Fruit fly (Drosophila melanogaster) whole organism, prepupa: ENCODE data around the gene CG14657.

ENCODE experiments used
- CG10669 ChIP-seq: fragments of 200-800 bp; sonication (Bioruptor generic); optimal IDR thresholded peaks from 3 replicates; lab custom pipeline; 2018; ENCODE audit warnings: missing biosample characterization, mild to moderate bottlenecking, missing genetic modification characterization, moderate library complexity
- CG11294 ChIP-seq: fragments of 200-800 bp; sonication (Bioruptor generic); IDR thresholded peaks from 2 replicates; pipeline ENCODE4 v1.3.6; 2022; ENCODE audit warnings: missing biosample characterization, missing genetic modification characterization
- CG11762 ChIP-seq: fragments of 200-800 bp; sonication (Bioruptor generic); optimal IDR thresholded peaks from 3 replicates; lab custom pipeline; 2016; ENCODE audit warnings: missing biosample characterization, missing genetic modification characterization; ENCODE audit not compliant: insufficient read depth
- CG11902 ChIP-seq: fragments of 200-800 bp; sonication (Bioruptor generic); optimal IDR thresholded peaks from 3 replicates; lab custom pipeline; 2016; ENCODE audit warnings: missing biosample characterization, missing genetic modification characterization
- CG15336 ChIP-seq: fragments of 200-800 bp; sonication (Bioruptor generic); IDR thresholded peaks from 2 replicates; pipeline ENCODE4 v1.3.6; 2022; ENCODE audit warnings: missing biosample characterization, missing genetic modification characterization
- CG1621 ChIP-seq: fragments of 200-800 bp; sonication (Bioruptor generic); optimal IDR thresholded peaks from 3 replicates; lab custom pipeline; 2018; ENCODE audit warnings: missing biosample characterization, mild to moderate bottlenecking, missing genetic modification characterization
- CG16779 ChIP-seq: fragments of 200-800 bp; sonication (Bioruptor generic); optimal IDR thresholded peaks from 3 replicates; lab custom pipeline; 2017; ENCODE audit warnings: missing biosample characterization, mild to moderate bottlenecking, missing genetic modification characterization
- CG3032 ChIP-seq: fragments of 200-800 bp; optimal IDR thresholded peaks from 2 replicates; lab custom pipeline; 2019; ENCODE audit warnings: missing biosample characterization, mild to moderate bottlenecking, missing genetic modification characterization, moderate library complexity
- CG31627 ChIP-seq: fragments of 200-800 bp; sonication (Bioruptor generic); optimal IDR thresholded peaks from 3 replicates; lab custom pipeline; 2016; ENCODE audit warnings: missing biosample characterization, missing genetic modification characterization
- CG32006 ChIP-seq: fragments of 200-800 bp; sonication (Bioruptor generic); optimal IDR thresholded peaks from 3 replicates; lab custom pipeline; 2017; ENCODE audit warnings: missing biosample characterization, mild to moderate bottlenecking, missing genetic modification characterization
- CG34406 ChIP-seq: fragments of 200-800 bp; sonication (Bioruptor generic); optimal IDR thresholded peaks from 3 replicates; lab custom pipeline; 2016; ENCODE audit warnings: missing biosample characterization, missing genetic modification characterization
- CG3919 ChIP-seq: fragments of 200-800 bp; sonication (Bioruptor generic); optimal IDR thresholded peaks from 3 replicates; lab custom pipeline; 2016; ENCODE audit warnings: missing biosample characterization, missing genetic modification characterization
- CG4318 ChIP-seq: fragments of 200-800 bp; sonication (Bioruptor generic); optimal IDR thresholded peaks from 3 replicates; lab custom pipeline; 2017; ENCODE audit warnings: missing biosample characterization, mild to moderate bottlenecking, missing genetic modification characterization
- CG6163 ChIP-seq: fragments of 200-800 bp; sonication (Bioruptor generic); IDR thresholded peaks from 3 replicates; pipeline ENCODE4 v1.3.6; 2022; ENCODE audit warnings: missing biosample characterization, missing genetic modification characterization
- CG6792 ChIP-seq: fragments of 200-800 bp; sonication (Bioruptor generic); optimal IDR thresholded peaks from 3 replicates; lab custom pipeline; 2016; ENCODE audit warnings: missing biosample characterization, missing genetic modification characterization
- CG6808 ChIP-seq: fragments of 200-800 bp; sonication (Bioruptor generic); optimal IDR thresholded peaks from 3 replicates; lab custom pipeline; 2017; ENCODE audit warnings: missing biosample characterization, missing genetic modification characterization, mild to moderate bottlenecking, moderate library complexity, missing genetic modification reagents
- CG8119 ChIP-seq: fragments of 200-800 bp; sonication (Bioruptor generic); IDR thresholded peaks from 3 replicates; pipeline ENCODE4 v1.3.6; 2022; ENCODE audit warnings: missing biosample characterization, missing genetic modification characterization
- Eip93F ChIP-seq: fragments of 200-800 bp; sonication (Bioruptor generic); optimal IDR thresholded peaks from 2 replicates; lab custom pipeline; 2016; ENCODE audit warnings: missing biosample characterization, mild to moderate bottlenecking, missing genetic modification characterization
- Gug ChIP-seq: fragments of 200-800 bp; sonication (Bioruptor generic); IDR thresholded peaks from 2 replicates; pipeline ENCODE4 v1.3.6; 2022; ENCODE audit warnings: missing biosample characterization, missing genetic modification characterization
- Hr38 ChIP-seq: sonication (Bioruptor generic); optimal IDR thresholded peaks from 2 replicates; lab custom pipeline; 2016; ENCODE audit warnings: missing biosample characterization, missing genetic modification characterization
- Hr39 ChIP-seq: fragments of 200-800 bp; sonication (Bioruptor generic); optimal IDR thresholded peaks from 2 replicates; lab custom pipeline; 2016; ENCODE audit warnings: missing biosample characterization, missing genetic modification characterization
- Hr4 ChIP-seq: fragments of 200-800 bp; sonication (Bioruptor generic); optimal IDR thresholded peaks from 3 replicates; lab custom pipeline; 2016; ENCODE audit warnings: missing biosample characterization, missing genetic modification characterization
- Lpt ChIP-seq: fragments of 200-800 bp; sonication (Bioruptor generic); optimal IDR thresholded peaks from 3 replicates; lab custom pipeline; 2016; ENCODE audit warnings: missing biosample characterization, missing genetic modification characterization
- OdsH ChIP-seq: fragments of 200-800 bp; sonication (Bioruptor generic); optimal IDR thresholded peaks from 3 replicates; lab custom pipeline; 2016; ENCODE audit warnings: missing biosample characterization, missing genetic modification characterization
- Smox ChIP-seq: fragments of 200-800 bp; sonication (Bioruptor generic); optimal IDR thresholded peaks from 3 replicates; lab custom pipeline; 2016; ENCODE audit warnings: missing biosample characterization, missing genetic modification characterization
- Sox102F ChIP-seq: fragments of 200-800 bp; sonication (Bioruptor generic); optimal IDR thresholded peaks from 2 replicates; lab custom pipeline; 2016; ENCODE audit warnings: missing biosample characterization, mild to moderate bottlenecking, missing genetic modification characterization
- Sox14 ChIP-seq: fragments of 200-800 bp; sonication (Bioruptor generic); optimal IDR thresholded peaks from 3 replicates; lab custom pipeline; 2016; ENCODE audit warnings: missing biosample characterization, missing genetic modification characterization
- achi ChIP-seq: fragments of 200-800 bp; sonication (Bioruptor generic); optimal IDR thresholded peaks from 3 replicates; lab custom pipeline; 2016; ENCODE audit warnings: missing biosample characterization, missing genetic modification characterization
- cyc ChIP-seq: fragments of 200-800 bp; sonication (Bioruptor generic); optimal IDR thresholded peaks from 3 replicates; lab custom pipeline; 2016; ENCODE audit warnings: missing biosample characterization, missing genetic modification characterization
- dac ChIP-seq: fragments of 200-800 bp; sonication (Bioruptor generic); optimal IDR thresholded peaks from 2 replicates; lab custom pipeline; 2017; ENCODE audit warnings: missing biosample characterization, mild to moderate bottlenecking, missing genetic modification characterization
- eg ChIP-seq: fragments of 200-800 bp; sonication (Bioruptor generic); IDR thresholded peaks from 3 replicates; pipeline ENCODE4 v1.3.6; 2022; ENCODE audit warnings: missing biosample characterization, missing genetic modification characterization
- fd59A ChIP-seq: fragments of 200-800 bp; sonication (Bioruptor generic); optimal IDR thresholded peaks from 2 replicates; lab custom pipeline; 2017; ENCODE audit warnings: missing biosample characterization, mild to moderate bottlenecking, missing genetic modification characterization, missing genetic modification reagents
- fkh ChIP-seq: fragments of 200-800 bp; sonication (Bioruptor generic); optimal IDR thresholded peaks from 3 replicates; lab custom pipeline; 2017; ENCODE audit warnings: missing biosample characterization, mild to moderate bottlenecking, missing genetic modification characterization, moderate library complexity
- lz ChIP-seq: fragments of 200-800 bp; sonication (Bioruptor generic); optimal IDR thresholded peaks from 3 replicates; lab custom pipeline; 2016; ENCODE audit warnings: missing biosample characterization, missing genetic modification characterization
- pdm3 ChIP-seq: fragments of 200-800 bp; sonication (Bioruptor generic); optimal IDR thresholded peaks from 3 replicates; lab custom pipeline; 2016; ENCODE audit warnings: missing biosample characterization, missing genetic modification characterization
- spab ChIP-seq: fragments of 200-800 bp; sonication (Bioruptor generic); optimal IDR thresholded peaks from 2 replicates; lab custom pipeline; 2017; ENCODE audit warnings: missing biosample characterization, mild to moderate bottlenecking, missing genetic modification characterization, missing genetic modification reagents
- ss ChIP-seq, 2 experiments: fragments of 200-800 bp; sonication (Bioruptor generic); optimal IDR thresholded peaks; 2 replicates in 1 of 2; 3 replicates in 1 of 2; lab custom pipeline; 2017 to 2018; ENCODE audit warnings: mild to moderate bottlenecking in 2 of 2, missing biosample characterization in 2 of 2, missing genetic modification characterization in 2 of 2, moderate library complexity in 1 of 2
- svp ChIP-seq: fragments of 200-800 bp; sonication (Bioruptor generic); peaks from one replicate; lab custom pipeline; 2016; ENCODE audit warnings: missing biosample characterization, missing genetic modification characterization
- topi ChIP-seq: fragments of 200-800 bp; sonication (Bioruptor generic); optimal IDR thresholded peaks from 3 replicates; lab custom pipeline; 2016; ENCODE audit warnings: missing biosample characterization, missing genetic modification characterization
- vri ChIP-seq: fragments of 200-800 bp; sonication (Bioruptor generic); optimal IDR thresholded peaks from 3 replicates; lab custom pipeline; 2016; ENCODE audit warnings: missing biosample characterization, mild to moderate bottlenecking, missing genetic modification characterization

The CG14657 gene

dm6 chr3R:4833636-4834035, 12.4 kb upstream of the CG14657 start:
- peak; percentile 24 for TF ChIP-seq svp (GFP tag; lab: Kevin White, UChicago)
- no peak for TF ChIP-seq Gug (GFP tag; lab: Robert Waterston, UW)
- no peak for TF ChIP-seq achi (GFP tag; lab: Kevin White, UChicago)
- TF ChIP-seq, all 60 proteins: peak for 1

- TF ChIP-seq CG3919 (GFP tag; lab: Kevin White, UChicago): no peak
These were observed 10.0 kb upstream of the CG14657 start, which contains the start of gene CG14659 for dm6 chr3R:4831197-4831596. CG14659 (minus strand) TSS chr3R:4831297.

dm6 chr3R:4830413-4830812, 9.2 kb upstream of the CG14657 start, which contains the start of gene CG14658:
CG14658 (minus strand) TSS chr3R:4830513.
- TF ChIP-seq topi (GFP tag; lab: Kevin White, UChicago): no peak
- no peak for TF ChIP-seq fd59A
- no peak for TF ChIP-seq eg
- TF ChIP-seq Gug (GFP tag; lab: Robert Waterston, UW): no peak
- no peak for TF ChIP-seq Lpt
- no peak for TF ChIP-seq CG6808 (GFP tag; lab: Kevin White, UChicago)
- no peak for TF ChIP-seq CG8119 (GFP tag; lab: Robert Waterston, UW)

- TF ChIP-seq CG10669 (GFP tag; lab: Kevin White, UChicago) (no peak), pdm3 (GFP tag; lab: Kevin White, UChicago) (no peak), Hr4 (GFP tag; lab: Kevin White, UChicago) (no peak), CG6163 (GFP tag; lab: Robert Waterston, UW) (no peak), Hr39 (GFP tag; lab: Kevin White, UChicago) (no peak)
These were observed 4.0 kb upstream of the CG14657 start for dm6 chr3R:4825188-4825587.

dm6 chr3R:4816018-4816417, 5.2 kb downstream of the CG14657 start, which contains the start of gene BBS5:
BBS5 (plus strand) TSS chr3R:4816318.
- TF ChIP-seq Hr38 (GFP tag; lab: Kevin White, UChicago): no peak
- no peak for TF ChIP-seq lz (GFP tag; lab: Kevin White, UChicago)
- TF ChIP-seq dac (GFP tag; lab: Kevin White, UChicago): no peak
- no peak for TF ChIP-seq ss (GFP tag; optimal IDR thresholded peaks at IDR 0.05; lab: Kevin White, UChicago)
- no peak for TF ChIP-seq CG11902
- TF ChIP-seq spab (GFP tag; lab: Kevin White, UChicago): no peak
- TF ChIP-seq CG11762: no peak
- TF ChIP-seq CG16779 (tag; lab: Kevin White, UChicago): no peak
- no peak for TF ChIP-seq CG11294
- TF ChIP-seq OdsH (GFP tag; lab: Kevin White, UChicago): no peak
- TF ChIP-seq CG3032 (tag; lab: Kevin White, UChicago): no peak
- TF ChIP-seq Sox102F (GFP tag; lab: Kevin White, UChicago): no peak
- TF ChIP-seq fkh (GFP tag; lab: Kevin White, UChicago): no peak
- TF ChIP-seq CG32006 (GFP tag; lab: Kevin White, UChicago): no peak

- TF ChIP-seq Eip93F (GFP tag; lab: Kevin White, UChicago) (no peak), eg (no peak), fkh (GFP tag; lab: Kevin White, UChicago) (peak; percentile 45)
These were observed 6.6 kb downstream of the CG14657 start for dm6 chr3R:4814677-4815076.

dm6 chr3R:4813172-4813716, 8.0 kb downstream of the CG14657 start:
- TF ChIP-seq topi (GFP tag; lab: Kevin White, UChicago) (peak; percentile 32), CG31627 (GFP tag; lab: Kevin White, UChicago) (peak; percentile 31), CG32006 (GFP tag; lab: Kevin White, UChicago) (no peak), CG3032 (tag; lab: Kevin White, UChicago) (peak; percentile 50), CG34406 (GFP tag; lab: Kevin White, UChicago) (peak; percentile 29), CG15336 (GFP tag; lab: Robert Waterston, UW) (no peak), Sox14 (peak; percentile 63), CG4318 (GFP tag; lab: Kevin White, UChicago) (no peak), cyc (GFP tag; lab: Kevin White, UChicago) (peak; percentile 36), CG1621 (tag; lab: Kevin White, UChicago) (no peak), vri (peak; percentile 54), fkh (GFP tag; lab: Kevin White, UChicago) (peak; percentile 99), Smox (GFP tag; lab: Kevin White, UChicago) (no peak), CG6792 (GFP tag; lab: Kevin White, UChicago) (no peak), CG10669 (GFP tag; lab: Kevin White, UChicago) (no peak), CG6163 (GFP tag; lab: Robert Waterston, UW) (peak; percentile 63; the same call in 2 of the 3 replicates)
